Fruit fly (Drosophila melanogaster): Measurements from ENCODE around the gene Prosbeta7.

- TF ChIP-seq psq (optimal IDR thresholded peaks at IDR 0.05) (no peak), Dll (optimal IDR thresholded peaks at IDR 0.05) (no peak), usp (GFP tag; optimal IDR thresholded peaks at IDR 0.05) (no peak), CG8478 (optimal IDR thresholded peaks at IDR 0.05) (no peak), pan (optimal IDR thresholded peaks at IDR 0.05) (peak; percentile 65)
These were observed 26.3 kb downstream of the Prosbeta7 start for dm6 chr3R:5331764-5332405.
